Worm (Caenorhabditis elegans) whole organism, L2 larva: ENCODE measurements around the gene col-98.

Experiments
- ama-1 ChIP-seq: fragments of 150-350 bp; optimal IDR thresholded peaks from 2 replicates; lab custom pipeline; 2018; ENCODE audit warnings: inconsistent platforms
- gmeb-1 ChIP-seq: fragments of 150-350 bp; optimal IDR thresholded peaks from 2 replicates; lab custom pipeline; 2014; ENCODE audit warnings: missing biosample characterization, missing genetic modification characterization
- lin-11 ChIP-seq: fragments of 150-350 bp; sonication (generic microtip); optimal IDR thresholded peaks from 2 replicates; lab custom pipeline; 2014; ENCODE audit warnings: missing biosample characterization, missing genetic modification characterization, inconsistent platforms, mixed read lengths
- mdl-1 ChIP-seq, 2 experiments: fragments of 150-350 bp in 1 of 2; sonication (generic microtip) in 1 of 2; optimal IDR thresholded peaks; 2 replicates each; lab custom pipeline; 2017; ENCODE audit warnings: missing biosample characterization in 2 of 2, missing genetic modification characterization in 2 of 2
- nhr-10 ChIP-seq: sonication (generic microtip); optimal IDR thresholded peaks from 2 replicates; lab custom pipeline; 2017; ENCODE audit warnings: missing biosample characterization, missing genetic modification characterization
- nhr-21 ChIP-seq: fragments of 150-350 bp; optimal IDR thresholded peaks from 2 replicates; lab custom pipeline; 2014; ENCODE audit warnings: missing biosample characterization, missing genetic modification characterization
- nhr-23 ChIP-seq: fragments of 150-350 bp; optimal IDR thresholded peaks from 2 replicates; lab custom pipeline; 2014; ENCODE audit warnings: missing biosample characterization, missing genetic modification reagents, missing genetic modification characterization
- nhr-25 ChIP-seq: fragments of 150-350 bp; sonication (generic microtip); optimal IDR thresholded peaks from 3 replicates; lab custom pipeline; 2014; ENCODE audit warnings: missing biosample characterization, missing genetic modification characterization
- sma-3 ChIP-seq: sonication (generic microtip); optimal IDR thresholded peaks from 2 replicates; lab custom pipeline; 2016; ENCODE audit warnings: missing genetic modification reagents, missing genetic modification characterization, missing compliant biosample characterization
- unc-39 ChIP-seq: fragments of 150-350 bp; optimal IDR thresholded peaks from 2 replicates; lab custom pipeline; 2014; ENCODE audit warnings: missing biosample characterization, missing genetic modification characterization
- zag-1 ChIP-seq: fragments of 150-350 bp; optimal IDR thresholded peaks from 2 replicates; lab custom pipeline; 2014; ENCODE audit warnings: missing biosample characterization, missing genetic modification characterization
- ztf-11 ChIP-seq: sonication (generic microtip); optimal IDR thresholded peaks from 2 replicates; lab custom pipeline; 2017; ENCODE audit warnings: missing biosample characterization, missing genetic modification characterization
- ztf-4 ChIP-seq: fragments of 150-350 bp; optimal IDR thresholded peaks from 2 replicates; lab custom pipeline; 2014; ENCODE audit warnings: missing biosample characterization, missing genetic modification characterization

DNA sequence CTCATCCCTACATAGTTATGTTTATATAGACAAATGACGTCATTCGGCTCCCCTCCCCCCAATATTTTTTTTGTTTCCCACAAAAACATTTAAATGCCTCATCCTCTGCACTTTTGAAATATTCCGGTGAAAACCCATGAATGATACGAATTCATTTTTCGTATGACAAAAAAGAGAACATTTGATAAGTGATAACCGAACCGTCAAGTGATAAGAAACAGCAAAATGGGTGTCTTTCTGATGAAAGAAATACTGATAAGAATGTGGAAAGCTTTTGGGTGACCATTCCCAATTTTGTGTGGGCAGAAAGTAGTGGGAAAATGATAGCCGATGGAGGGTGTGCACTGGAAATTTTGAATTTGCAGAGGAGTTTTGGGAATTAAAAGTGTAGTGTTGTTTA, 40.5 kb downstream of the col-98 start:
- TF ChIP-seq mdl-1 (tag; optimal IDR thresholded peaks at IDR 0.05; lab: Kevin White, UChicago) (no peak), ztf-4 (tag; lab: Kevin White, UChicago) (no peak), ama-1 (no peak), zag-1 (tag; lab: Kevin White, UChicago) (no peak), nhr-25 (tag; lab: Kevin White, UChicago) (no peak), sma-3 (no peak), ztf-11 (tag; lab: Kevin White, UChicago) (no peak), nhr-23 (tag; lab: Kevin White, UChicago) (no peak), lin-11 (tag; lab: Kevin White, UChicago) (no peak), unc-39 (tag; lab: Kevin White, UChicago) (no peak), nhr-10 (tag; lab: Kevin White, UChicago) (no peak), nhr-21 (tag; lab: Kevin White, UChicago) (no peak), gmeb-1 (tag; lab: Kevin White, UChicago) (no peak)
